Fruit fly (Drosophila melanogaster) whole organism, embryonic: ENCODE measurements around the gene cbt.

Source experiments
- BEAF-32 ChIP-seq: fragments of 200-800 bp; sonication (Bioruptor generic); optimal IDR thresholded peaks from 3 replicates; lab custom pipeline; 2017; ENCODE audit warnings: missing biosample characterization, missing genetic modification characterization, mild to moderate bottlenecking, moderate library complexity, missing genetic modification reagents
- BtbVII ChIP-seq: fragments of 200-800 bp; sonication (Bioruptor generic); optimal IDR thresholded peaks from 3 replicates; lab custom pipeline; 2017; ENCODE audit warnings: missing biosample characterization, mild to moderate bottlenecking, missing genetic modification characterization
- CG10321 ChIP-seq: fragments of 200-800 bp; sonication (Bioruptor generic); IDR thresholded peaks from 2 replicates; pipeline ENCODE4 v1.3.6; 2022; ENCODE audit warnings: missing biosample characterization, missing genetic modification characterization
- CG13424 ChIP-seq: fragments of 200-800 bp; sonication (Bioruptor generic); optimal IDR thresholded peaks from 2 replicates; lab custom pipeline; 2019; ENCODE audit warnings: missing biosample characterization, mild to moderate bottlenecking, missing genetic modification characterization, moderate library complexity
- CG13775 ChIP-seq: fragments of 200-800 bp; sonication (Bioruptor generic); optimal IDR thresholded peaks from 3 replicates; lab custom pipeline; 2017; ENCODE audit warnings: missing biosample characterization, mild to moderate bottlenecking, missing genetic modification characterization
- CG13894 ChIP-seq: fragments of 200-800 bp; sonication (Bioruptor generic); optimal IDR thresholded peaks from 3 replicates; lab custom pipeline; 2018; ENCODE audit warnings: missing biosample characterization, mild to moderate bottlenecking, missing genetic modification characterization, moderate library complexity
- CG18599 ChIP-seq: fragments of 200-800 bp; sonication (Bioruptor generic); optimal IDR thresholded peaks from 3 replicates; lab custom pipeline; 2017; ENCODE audit warnings: missing biosample characterization, missing genetic modification characterization, mild to moderate bottlenecking, moderate library complexity, missing genetic modification reagents
- CG31224 ChIP-seq: fragments of 200-800 bp; sonication (Bioruptor generic); IDR thresholded peaks from 2 replicates; pipeline ENCODE4 v1.3.6; 2022; ENCODE audit warnings: missing biosample characterization, missing genetic modification characterization
- CG32772 ChIP-seq: fragments of 200-800 bp; sonication (Bioruptor generic); IDR thresholded peaks from 2 replicates; pipeline ENCODE4 v1.3.6; 2022; ENCODE audit warnings: missing biosample characterization, missing genetic modification characterization
- CG3847 ChIP-seq: fragments of 200-800 bp; sonication (Bioruptor generic); IDR thresholded peaks from 2 replicates; pipeline ENCODE4 v1.3.6; 2022; ENCODE audit warnings: missing biosample characterization, missing genetic modification characterization
- CG5953 ChIP-seq: fragments of 200-800 bp; sonication (Bioruptor generic); IDR thresholded peaks from 2 replicates; pipeline ENCODE4 v1.3.6; 2022; ENCODE audit warnings: missing biosample characterization, missing genetic modification characterization
- CG6689 ChIP-seq: fragments of 200-800 bp; sonication (Bioruptor generic); IDR thresholded peaks from 2 replicates; pipeline ENCODE4 v1.3.6; 2022; ENCODE audit warnings: missing biosample characterization, missing genetic modification characterization
- CG6791 ChIP-seq: fragments of 200-800 bp; sonication (Bioruptor generic); IDR thresholded peaks from 3 replicates; pipeline ENCODE4 v1.3.6; 2022; ENCODE audit warnings: missing biosample characterization, missing genetic modification characterization; ENCODE audit not compliant: partially characterized antibody
- Deaf1 ChIP-seq: fragments of 200-800 bp; optimal IDR thresholded peaks from 3 replicates; lab custom pipeline; 2019; ENCODE audit warnings: missing biosample characterization, mild to moderate bottlenecking, missing genetic modification characterization, moderate library complexity
- Dip2 ChIP-seq: fragments of 200-800 bp; sonication (Bioruptor generic); IDR thresholded peaks from 2 replicates; pipeline ENCODE4 v1.3.6; 2022; ENCODE audit warnings: missing biosample characterization, missing genetic modification characterization
- Dll ChIP-seq: fragments of 200-800 bp; sonication (Bioruptor generic); IDR thresholded peaks from 4 replicates; pipeline ENCODE4 v1.3.6; 2022; ENCODE audit warnings: missing biosample characterization, missing genetic modification characterization; ENCODE audit not compliant: partially characterized antibody
- Ets97D ChIP-seq: fragments of 200-800 bp; sonication (Bioruptor generic); optimal IDR thresholded peaks from 3 replicates; lab custom pipeline; 2016; ENCODE audit warnings: missing biosample characterization, missing genetic modification characterization
- Fer3 ChIP-seq: fragments of 200-800 bp; sonication (Bioruptor generic); optimal IDR thresholded peaks from 2 replicates; lab custom pipeline; 2018; ENCODE audit warnings: missing biosample characterization, mild to moderate bottlenecking, missing genetic modification characterization, moderate library complexity
- GATAe ChIP-seq: fragments of 200-800 bp; sonication (Bioruptor generic); conservative IDR thresholded peaks from 2 replicates; pipeline ENCODE4 v1.3.6; 2022; ENCODE audit warnings: missing biosample characterization, missing genetic modification characterization
- Gsc ChIP-seq: fragments of 200-800 bp; sonication (Bioruptor generic); IDR thresholded peaks from 2 replicates; pipeline ENCODE4 v1.3.6; 2022; ENCODE audit warnings: missing biosample characterization, missing genetic modification characterization
- HLH3B ChIP-seq: fragments of 200-800 bp; sonication (Bioruptor generic); IDR thresholded peaks from 2 replicates; pipeline ENCODE4 v1.3.6; 2022; ENCODE audit warnings: missing biosample characterization, missing genetic modification characterization
- Hr3 ChIP-seq: fragments of 200-800 bp; sonication (Bioruptor generic); optimal IDR thresholded peaks from 3 replicates; lab custom pipeline; 2016; ENCODE audit warnings: missing biosample characterization, missing genetic modification characterization
- Hr78 ChIP-seq, 2 experiments: fragments of 200-800 bp in 1 of 2; fragments of >200 bp in 1 of 2; sonication (Bioruptor generic) in 1 of 2; optimal IDR thresholded peaks; 2 replicates each; lab custom pipeline; 2017 to 2019; ENCODE audit warnings: missing biosample characterization in 2 of 2, missing genetic modification characterization in 2 of 2, mild to moderate bottlenecking in 1 of 2, moderate library complexity in 1 of 2
- Hsf ChIP-seq: fragments of 200-800 bp; sonication (Bioruptor generic); optimal IDR thresholded peaks from 3 replicates; lab custom pipeline; 2016; ENCODE audit warnings: missing biosample characterization, missing genetic modification characterization
- Kr ChIP-seq: fragments of 200-800 bp; sonication (Bioruptor generic); optimal IDR thresholded peaks from 2 replicates; lab custom pipeline; 2017; ENCODE audit warnings: missing biosample characterization, mild to moderate bottlenecking, missing genetic modification characterization
- Lim3 ChIP-seq: fragments of 200-800 bp; sonication (Bioruptor generic); IDR thresholded peaks from 2 replicates; pipeline ENCODE4 v1.3.6; 2022; ENCODE audit warnings: missing biosample characterization, missing genetic modification characterization
- Med ChIP-seq: fragments of 200-800 bp; sonication (Bioruptor generic); peaks from one replicate; lab custom pipeline; 2016; ENCODE audit warnings: missing biosample characterization, missing genetic modification characterization, mild to moderate bottlenecking, inconsistent platforms, moderate library complexity
- NC2α ChIP-seq: fragments of 200-800 bp; sonication (Bioruptor generic); optimal IDR thresholded peaks from 2 replicates; lab custom pipeline; 2016; ENCODE audit warnings: missing biosample characterization, missing genetic modification characterization
- Nf-YA ChIP-seq: fragments of 200-800 bp; sonication (Bioruptor generic); IDR thresholded peaks from 2 replicates; pipeline ENCODE4 v1.3.6; 2022; ENCODE audit warnings: missing biosample characterization, missing genetic modification characterization
- Opbp ChIP-seq: fragments of 200-800 bp; sonication (Bioruptor generic); IDR thresholded peaks from 3 replicates; pipeline ENCODE4 v1.3.6; 2022; ENCODE audit warnings: missing biosample characterization, missing genetic modification characterization; ENCODE audit not compliant: partially characterized antibody
- Pdp1 ChIP-seq, 2 experiments: fragments of 200-800 bp; sonication (Bioruptor generic); optimal IDR thresholded peaks; 3 replicates each; lab custom pipeline; 2016; ENCODE audit warnings: missing biosample characterization in 2 of 2, missing genetic modification characterization in 2 of 2, mild to moderate bottlenecking in 1 of 2, moderate library complexity in 1 of 2
- Taf1 ChIP-seq: fragments of 200-800 bp; sonication (Bioruptor generic); IDR thresholded peaks from 2 replicates; pipeline ENCODE4 v1.3.6; 2022; ENCODE audit warnings: missing biosample characterization, missing genetic modification characterization
- cg ChIP-seq: fragments of 200-800 bp; sonication (Bioruptor generic); optimal IDR thresholded peaks from 3 replicates; lab custom pipeline; 2019; ENCODE audit warnings: missing biosample characterization, mild to moderate bottlenecking, missing genetic modification characterization, moderate library complexity
- chm ChIP-seq: fragments of 200-800 bp; sonication (Bioruptor generic); IDR thresholded peaks from 2 replicates; pipeline ENCODE4 v1.3.6; 2022; ENCODE audit warnings: missing biosample characterization, missing genetic modification characterization
- cwo ChIP-seq: fragments of 200-800 bp; sonication (Bioruptor generic); optimal IDR thresholded peaks from 3 replicates; lab custom pipeline; 2017; ENCODE audit warnings: missing biosample characterization, missing genetic modification characterization, mild to moderate bottlenecking, moderate library complexity, missing genetic modification reagents
- fd102C ChIP-seq: fragments of 200-800 bp; sonication (Bioruptor generic); optimal IDR thresholded peaks from 2 replicates; lab custom pipeline; 2018; ENCODE audit warnings: missing biosample characterization, mild to moderate bottlenecking, missing genetic modification characterization, moderate library complexity
- grn ChIP-seq: fragments of 200-800 bp; sonication (Bioruptor generic); optimal IDR thresholded peaks from 3 replicates; lab custom pipeline; 2017; ENCODE audit warnings: missing biosample characterization, missing genetic modification characterization
- hbn ChIP-seq: fragments of 200-800 bp; sonication (Bioruptor generic); IDR thresholded peaks from 2 replicates; pipeline ENCODE4 v1.3.6; 2022; ENCODE audit warnings: missing biosample characterization, missing genetic modification characterization; ENCODE audit not compliant: partially characterized antibody
- org-1 ChIP-seq: fragments of 200-800 bp; sonication (Bioruptor generic); optimal IDR thresholded peaks from 2 replicates; lab custom pipeline; 2017; ENCODE audit warnings: missing biosample characterization, missing genetic modification characterization
- pros ChIP-seq: fragments of 200-800 bp; sonication (Bioruptor generic); optimal IDR thresholded peaks from 3 replicates; lab custom pipeline; 2019; ENCODE audit warnings: missing biosample characterization, mild to moderate bottlenecking, missing genetic modification characterization, moderate library complexity
- row ChIP-seq: fragments of 200-800 bp; sonication (Bioruptor generic); IDR thresholded peaks from 3 replicates; pipeline ENCODE4 v1.3.6; 2022; ENCODE audit warnings: missing biosample characterization, missing genetic modification characterization
- run ChIP-seq: fragments of 200-800 bp; sonication (Bioruptor generic); optimal IDR thresholded peaks from 3 replicates; lab custom pipeline; 2018; ENCODE audit warnings: missing biosample characterization, mild to moderate bottlenecking, missing genetic modification characterization
- salm ChIP-seq: fragments of 200-800 bp; sonication (Bioruptor generic); optimal IDR thresholded peaks from 2 replicates; lab custom pipeline; 2018; ENCODE audit warnings: missing biosample characterization, mild to moderate bottlenecking, missing genetic modification characterization
- scrt ChIP-seq: fragments of 200-800 bp; sonication (Bioruptor generic); optimal IDR thresholded peaks from 2 replicates; lab custom pipeline; 2018; ENCODE audit warnings: missing biosample characterization, mild to moderate bottlenecking, missing genetic modification characterization, moderate library complexity
- sisA ChIP-seq: fragments of 200-800 bp; sonication (Bioruptor generic); IDR thresholded peaks from 2 replicates; pipeline ENCODE4 v1.3.6; 2022; ENCODE audit warnings: missing biosample characterization, missing genetic modification characterization
- trem ChIP-seq: fragments of 200-800 bp; optimal IDR thresholded peaks from 3 replicates; lab custom pipeline; 2019; ENCODE audit warnings: missing biosample characterization, mild to moderate bottlenecking, missing genetic modification characterization, moderate library complexity

cbt gene

dm6 chr2L:516032-516993, 36.8 kb upstream of the cbt start (continued):
- TF ChIP-seq Hr78 (GFP tag; optimal IDR thresholded peaks at IDR 0.05; lab: Kevin White, UChicago) (peak in 1 of 2 experiments; percentile 55), Opbp (GFP tag; lab: Robert Waterston, UW) (no peak), Hr3 (peak; percentile 76), Lim3 (peak; percentile 47; the same call in 1 of the 2 replicates), row (GFP tag; lab: Robert Waterston, UW) (peak; percentile 88), BtbVII (GFP tag; lab: Kevin White, UChicago) (peak; percentile 65), Taf1 (GFP tag; lab: Robert Waterston, UW) (peak; percentile 51), sisA (GFP tag; lab: Robert Waterston, UW) (peak; percentile 82), pros (GFP tag; lab: Kevin White, UChicago) (peak; percentile 9), GATAe (GFP tag; lab: Robert Waterston, UW) (no peak; the same call in 1 of the 2 replicates), CG6791 (GFP tag; lab: Robert Waterston, UW) (no peak), Dip2 (GFP tag; lab: Robert Waterston, UW) (no peak), CG32772 (GFP tag; lab: Robert Waterston, UW) (peak; percentile 83), Gsc (no peak; the same call in 1 of the 2 replicates), BEAF-32 (GFP tag; lab: Kevin White, UChicago) (no peak), CG13424 (peak; percentile 75)
- TF ChIP-seq, all 482 proteins: peak for 349

dm6 chr2L:514124-514818, 34.8 kb upstream of the cbt start:
- TF ChIP-seq CG13775 (GFP tag; lab: Kevin White, UChicago) (no peak), Kr (GFP tag; lab: Kevin White, UChicago) (no peak), Ets97D (GFP tag; lab: Kevin White, UChicago) (no peak), trem (tag; lab: Kevin White, UChicago) (no peak), CG5953 (GFP tag; lab: Robert Waterston, UW) (no peak), CG6689 (GFP tag; lab: Robert Waterston, UW) (no peak), chm (GFP tag; lab: Robert Waterston, UW) (no peak), Med (GFP tag; lab: Kevin White, UChicago) (peak; percentile 31), scrt (GFP tag; lab: Kevin White, UChicago) (peak; percentile 61), CG10321 (GFP tag; lab: Robert Waterston, UW) (no peak), Deaf1 (peak; percentile 38), cwo (peak; percentile 0), Nf-YA (GFP tag; lab: Robert Waterston, UW) (no peak), hbn (GFP tag; lab: Robert Waterston, UW) (no peak), HLH3B (GFP tag; lab: Robert Waterston, UW) (no peak), Hsf (no peak), Fer3 (tag; lab: Kevin White, UChicago) (no peak), cg (GFP tag; lab: Kevin White, UChicago) (peak; percentile 25), GATAe (GFP tag; lab: Robert Waterston, UW) (no peak), CG3847 (GFP tag; lab: Robert Waterston, UW) (no peak), fd102C (GFP tag; lab: Kevin White, UChicago) (no peak), grn (GFP tag; lab: Kevin White, UChicago) (no peak), run (tag; lab: Kevin White, UChicago) (no peak), Dll (GFP tag; lab: Robert Waterston, UW) (no peak), CG13894 (peak; percentile 0), org-1 (GFP tag; lab: Kevin White, UChicago) (no peak), NC2α (GFP tag; lab: Kevin White, UChicago) (no peak), salm (tag; lab: Kevin White, UChicago) (no peak), CG31224 (GFP tag; lab: Robert Waterston, UW) (peak; percentile 91), Pdp1 (GFP tag; optimal IDR thresholded peaks at IDR 0.05; lab: Kevin White, UChicago) (peak in 1 of 2 experiments; percentile 80), CG18599 (GFP tag; lab: Kevin White, UChicago) (no peak)
